Fruit fly (Drosophila melanogaster) whole organism: ENCODE results near the gene CG46270.

Experiments used
- CG8478 ChIP-seq: fragments of >200 bp; optimal IDR thresholded peaks from 2 replicates; lab custom pipeline; 2018; ENCODE audit warnings: inconsistent platforms
- Dll ChIP-seq: fragments of >200 bp; optimal IDR thresholded peaks from 2 replicates; lab custom pipeline; 2017
- EcR ChIP-seq, 2 experiments: fragments of >200 bp; optimal IDR thresholded peaks; 2 replicates each; lab custom pipeline; 2017; ENCODE audit warnings: missing biosample characterization in 2 of 2, missing genetic modification characterization in 2 of 2, missing genetic modification reagents in 2 of 2
- psq ChIP-seq: fragments of >200 bp; optimal IDR thresholded peaks from 2 replicates; lab custom pipeline; 2017
- usp ChIP-seq: fragments of >200 bp; optimal IDR thresholded peaks from 2 replicates; lab custom pipeline; 2017; ENCODE audit warnings: missing biosample characterization, missing genetic modification characterization, mixed read lengths

DNA sequence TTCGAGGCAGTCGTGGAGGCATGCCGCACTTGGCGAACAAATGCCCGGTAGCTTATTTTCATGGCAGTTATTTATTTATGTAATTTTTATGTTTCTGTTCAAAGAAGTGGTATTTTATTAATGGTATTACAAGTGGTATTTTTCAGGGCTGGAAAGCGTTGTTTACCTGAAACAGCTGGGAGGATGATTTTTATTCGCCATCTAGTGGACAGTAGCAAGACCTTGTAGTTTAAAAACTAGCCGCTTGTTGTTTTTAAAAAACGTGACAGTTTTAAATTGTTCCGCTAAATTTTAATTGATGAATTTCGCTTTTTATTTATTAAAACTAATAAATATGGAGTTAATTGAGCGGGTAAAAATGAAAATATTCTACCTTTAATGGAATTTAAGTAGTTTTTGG is 12.3 kb downstream of the CG46270 start, which contains the start of gene CG6345:
- TF ChIP-seq psq (lab: Kevin White, UChicago) = no peak
- TF ChIP-seq CG8478 = no peak
- TF ChIP-seq usp (GFP tag; lab: Kevin White, UChicago) = no peak
- no peak for TF ChIP-seq EcR (GFP tag; optimal IDR thresholded peaks at IDR 0.05; lab: Kevin White, UChicago)
- TF ChIP-seq Dll (lab: Kevin White, UChicago) = no peak
